Worm (Caenorhabditis elegans) whole organism, dauer: Measurements from ENCODE around the gene T28H10.2.

Experiments
- unc-62 ChIP-seq: sonication (generic microtip); optimal IDR thresholded peaks from 2 replicates; lab custom pipeline; 2017; ENCODE audit warnings: missing biosample characterization, missing genetic modification reagents, missing genetic modification characterization

T28H10.2 gene

DNA sequence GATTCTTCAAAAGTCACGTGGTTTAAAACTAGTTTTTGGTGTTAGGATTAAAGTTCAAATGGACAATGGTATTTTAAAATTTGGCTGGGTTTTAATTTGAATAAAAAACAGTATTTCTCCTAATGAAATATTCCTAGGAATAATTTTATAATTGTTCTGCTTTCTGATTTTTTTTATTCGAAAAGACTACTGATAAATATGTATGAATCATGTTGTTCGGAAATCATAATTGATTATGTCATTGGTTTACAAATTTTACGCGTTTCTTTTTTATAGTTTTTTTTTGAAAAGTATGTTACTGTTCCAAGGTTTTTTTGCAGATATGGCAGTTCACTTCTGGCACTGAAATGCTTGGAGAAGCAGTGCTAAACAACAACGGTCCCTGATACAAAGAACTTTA is 44.4 kb downstream of the T28H10.2 start, which contains the start of gene F28C1.3:
F28C1.3 (plus strand) TSS at position 301 of the 400 bp plus-strand sequence.
- TF ChIP-seq unc-62 (GFP tag; lab: Kevin White, UChicago): no peak

DNA sequence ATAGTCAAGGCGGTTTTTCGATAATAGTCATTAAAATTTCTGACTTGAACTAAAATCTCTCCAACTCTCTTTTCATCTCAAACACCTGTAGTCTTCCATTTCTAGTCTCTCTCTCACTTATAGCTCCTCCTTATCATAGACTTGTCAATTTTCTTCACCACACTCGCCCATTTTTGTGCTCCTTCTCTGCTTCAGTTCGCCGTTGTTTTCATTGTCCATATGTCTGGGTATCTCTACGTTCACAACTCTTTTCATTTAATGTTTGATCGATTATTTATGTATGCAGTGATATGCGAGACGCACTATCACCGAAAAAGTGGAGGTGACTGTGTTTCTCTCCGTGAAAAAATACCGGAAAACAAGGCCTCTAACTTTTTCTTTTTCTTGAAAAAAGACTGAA is 45.0 kb downstream of the T28H10.2 start:
- TF ChIP-seq unc-62 (GFP tag; lab: Kevin White, UChicago): no peak

DNA sequence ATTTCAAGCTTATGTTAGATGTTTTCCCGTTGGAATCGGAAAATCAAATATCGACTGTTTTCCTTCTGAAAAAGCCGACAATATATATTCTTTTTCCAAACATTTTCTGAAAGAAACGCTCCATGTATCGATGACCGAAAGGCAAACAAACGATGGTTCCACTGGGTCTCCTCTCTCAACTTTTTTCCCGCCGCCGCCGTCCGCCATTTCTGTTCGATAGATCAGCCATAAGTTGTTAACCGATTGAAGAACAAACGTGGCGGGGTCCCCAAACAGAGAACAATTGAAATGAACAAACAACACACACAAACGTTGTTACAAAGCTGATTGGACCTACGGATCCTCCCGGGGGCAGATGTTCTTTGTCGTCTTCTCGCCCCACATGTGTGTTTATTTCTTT is 46.1 kb downstream of the T28H10.2 start:
- TF ChIP-seq unc-62 (GFP tag; lab: Kevin White, UChicago): no peak

DNA sequence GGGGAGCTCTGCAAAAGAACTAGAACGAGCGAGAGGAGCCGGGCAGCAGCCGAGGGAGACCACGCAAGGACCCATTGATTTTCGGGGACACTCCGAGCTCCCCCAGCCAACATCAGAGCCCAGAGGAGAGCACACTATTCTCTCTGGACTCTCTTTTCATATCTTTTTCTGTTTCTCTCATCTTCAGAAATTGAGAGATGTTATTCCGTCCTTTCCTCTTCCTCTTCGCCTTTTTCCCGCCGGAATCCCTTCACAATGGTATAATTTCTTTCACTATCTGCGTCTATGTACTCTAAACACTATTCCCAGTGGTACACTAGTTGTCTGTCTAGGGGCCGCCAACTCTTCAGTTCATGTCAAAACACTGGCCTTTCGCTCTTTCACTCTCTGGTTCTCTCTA is 47.4 kb downstream of the T28H10.2 start:
- no peak for TF ChIP-seq unc-62 (GFP tag; lab: Kevin White, UChicago)

DNA sequence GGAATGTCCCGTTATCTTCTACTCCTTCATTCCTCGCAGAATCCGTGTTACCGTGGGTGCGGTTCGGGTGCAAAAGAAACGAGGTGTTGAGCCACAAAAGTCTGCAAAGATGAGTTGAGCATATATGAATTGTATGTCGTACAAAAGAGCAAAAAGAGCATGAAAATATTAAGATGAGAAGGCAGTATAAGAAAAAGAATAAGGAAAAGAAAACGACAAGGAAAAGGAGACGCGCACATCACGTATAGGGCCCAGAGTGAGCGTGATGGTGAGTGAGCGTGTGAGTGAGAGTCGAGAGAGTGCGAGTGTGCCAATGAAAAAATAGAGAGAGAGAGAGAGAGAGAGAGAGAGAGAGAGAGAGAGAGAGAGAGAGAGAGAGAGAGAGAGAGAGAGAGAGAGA is 49.8 kb downstream of the T28H10.2 start, which contains the start of gene egl-10:
egl-10 (minus strand) TSS at position 101 of the 400 bp plus-strand sequence.
- no peak for TF ChIP-seq unc-62 (GFP tag; lab: Kevin White, UChicago)
